Fruit fly (Drosophila melanogaster): Measurements from ENCODE around the gene kz.

Gene kz

dm6 chrX:2221598-2221997 lies 20.2 kb downstream of the kz start:
- TF ChIP-seq CG13204 (GFP tag; optimal IDR thresholded peaks at IDR 0.05) (no peak), CG15710 (tag; optimal IDR thresholded peaks at IDR 0.05) (no peak), CG14655 (GFP tag; optimal IDR thresholded peaks at IDR 0.05) (no peak), CG34367 (tag; optimal IDR thresholded peaks at IDR 0.05) (no peak), Pif1B (GFP tag; optimal IDR thresholded peaks at IDR 0.05) (no peak), CG8301 (tag; optimal IDR thresholded peaks at IDR 0.05) (no peak), CG9948 (tag; optimal IDR thresholded peaks at IDR 0.05) (no peak), D1 (tag; optimal IDR thresholded peaks at IDR 0.05) (no peak), CG17806 (tag; optimal IDR thresholded peaks at IDR 0.05) (no peak), Ets98B (GFP tag; IDR thresholded peaks at IDR 0.05) (no peak), rn (GFP tag; IDR thresholded peaks at IDR 0.05) (no peak)

- TF ChIP-seq CG17806 (tag; optimal IDR thresholded peaks at IDR 0.05) (peak; percentile 21), CG4496 (GFP tag; IDR thresholded peaks at IDR 0.05) (peak; percentile 56; the same call in 1 of the 3 replicates), CG8159 (tag; optimal IDR thresholded peaks at IDR 0.05) (peak; percentile 13), CG14655 (GFP tag; optimal IDR thresholded peaks at IDR 0.05) (peak; percentile 50), Pif1A (GFP tag; optimal IDR thresholded peaks at IDR 0.05) (peak; percentile 41), CG15710 (tag; optimal IDR thresholded peaks at IDR 0.05) (no peak), CG8301 (tag; optimal IDR thresholded peaks at IDR 0.05) (peak; percentile 57), Pif1B (GFP tag; optimal IDR thresholded peaks at IDR 0.05) (no peak), fd96Ca (GFP tag; IDR thresholded peaks at IDR 0.05) (peak; percentile 44; the same call in 2 of the 3 replicates), D1 (tag; optimal IDR thresholded peaks at IDR 0.05) (no peak), Ets98B (GFP tag; IDR thresholded peaks at IDR 0.05) (peak; percentile 56; the same call in 1 of the 2 replicates), CG9948 (tag; optimal IDR thresholded peaks at IDR 0.05) (peak; percentile 20)
These were observed 21.9 kb downstream of the kz start for dm6 chrX:2219899-2220298.

dm6 chrX:2219246-2219645 lies 22.6 kb downstream of the kz start:
- TF ChIP-seq CG8301 (tag; optimal IDR thresholded peaks at IDR 0.05) (no peak), CG9948 (tag; optimal IDR thresholded peaks at IDR 0.05) (no peak), CG15710 (tag; optimal IDR thresholded peaks at IDR 0.05) (no peak), EcR (GFP tag; optimal IDR thresholded peaks at IDR 0.05) (no peak), rn (GFP tag; IDR thresholded peaks at IDR 0.05) (no peak), D1 (tag; optimal IDR thresholded peaks at IDR 0.05) (no peak), CG10348 (GFP tag; IDR thresholded peaks at IDR 0.05) (no peak), CG14655 (GFP tag; optimal IDR thresholded peaks at IDR 0.05) (no peak), CG34367 (tag; optimal IDR thresholded peaks at IDR 0.05) (no peak), Pif1A (GFP tag; optimal IDR thresholded peaks at IDR 0.05) (no peak), CG17806 (tag; optimal IDR thresholded peaks at IDR 0.05) (no peak), CG12605 (GFP tag; IDR thresholded peaks at IDR 0.05) (no peak), Ets98B (GFP tag; IDR thresholded peaks at IDR 0.05) (no peak), fd96Ca (GFP tag; IDR thresholded peaks at IDR 0.05) (no peak), CG8159 (tag; optimal IDR thresholded peaks at IDR 0.05) (no peak), Snoo (tag; optimal IDR thresholded peaks at IDR 0.05) (no peak), CG13204 (GFP tag; optimal IDR thresholded peaks at IDR 0.05) (no peak)

dm6 chrX:2218455-2218854 lies 23.4 kb downstream of the kz start:
- TF ChIP-seq CG10348 (GFP tag; IDR thresholded peaks at IDR 0.05) (no peak), CG12605 (GFP tag; IDR thresholded peaks at IDR 0.05) (no peak), CG34367 (tag; optimal IDR thresholded peaks at IDR 0.05) (no peak), Pif1B (GFP tag; optimal IDR thresholded peaks at IDR 0.05) (no peak), EcR (GFP tag; optimal IDR thresholded peaks at IDR 0.05) (no peak), CG32121 (GFP tag; IDR thresholded peaks at IDR 0.05) (no peak), CG15710 (tag; optimal IDR thresholded peaks at IDR 0.05) (no peak)

dm6 chrX:2213759-2214406 lies 28.0 kb downstream of the kz start, which contains the start of gene SmydA-8:
SmydA-8 (minus strand) TSS chrX:2213809.
- TF ChIP-seq CG4496 (GFP tag; IDR thresholded peaks at IDR 0.05) (0 out of 3 replicates have a peak, but pooled peaks have one; percentile 51), gl (tag; optimal IDR thresholded peaks at IDR 0.05) (no peak), D1 (tag; optimal IDR thresholded peaks at IDR 0.05) (no peak), EcR (GFP tag; optimal IDR thresholded peaks at IDR 0.05) (peak; percentile 17), Pif1A (GFP tag; optimal IDR thresholded peaks at IDR 0.05) (peak; percentile 16), CG9948 (tag; optimal IDR thresholded peaks at IDR 0.05) (no peak), fd96Ca (GFP tag; IDR thresholded peaks at IDR 0.05) (no peak)

dm6 chrX:2212327-2212820 lies 29.5 kb downstream of the kz start:
- TF ChIP-seq Ets98B (GFP tag; IDR thresholded peaks at IDR 0.05) (peak; percentile 60), CG13204 (GFP tag; optimal IDR thresholded peaks at IDR 0.05) (no peak), CG32121 (GFP tag; IDR thresholded peaks at IDR 0.05) (peak; percentile 47), Pif1A (GFP tag; optimal IDR thresholded peaks at IDR 0.05) (peak; percentile 8), CG14655 (GFP tag; optimal IDR thresholded peaks at IDR 0.05) (peak; percentile 6), fd96Ca (GFP tag; IDR thresholded peaks at IDR 0.05) (0 out of 3 replicates have a peak, but pooled peaks have one; percentile 26), CG9948 (tag; optimal IDR thresholded peaks at IDR 0.05) (no peak)

All from whole organism, pupa.